Worm (Caenorhabditis elegans) whole organism, young adult: ENCODE results near the gene W02B12.16.

Experiments used
- B0019.2 ChIP-seq: fragments of 200-800 bp; sonication (Bioruptor generic); conservative IDR thresholded peaks from 2 replicates; pipeline ENCODE4 v1.3.6; 2022; ENCODE audit warnings: missing genetic modification reagents, missing genetic modification characterization, missing compliant biosample characterization
- B0336.3 ChIP-seq: fragments of 200-800 bp; sonication (Bioruptor generic); IDR thresholded peaks from 2 replicates; pipeline ENCODE4 v1.3.6; 2022; ENCODE audit warnings: missing genetic modification characterization, missing compliant biosample characterization
- D2030.7 ChIP-seq: fragments of 200-800 bp; sonication (Bioruptor generic); IDR thresholded peaks from 2 replicates; pipeline ENCODE4 v1.3.6; 2022; ENCODE audit warnings: missing genetic modification reagents, missing genetic modification characterization, missing compliant biosample characterization
- F10E7.11 ChIP-seq: sonication (generic microtip); optimal IDR thresholded peaks from 2 replicates; lab custom pipeline; 2017; ENCODE audit warnings: mild to moderate bottlenecking, missing genetic modification characterization, moderate library complexity, missing compliant biosample characterization
- F55B11.4 ChIP-seq: sonication (generic microtip); optimal IDR thresholded peaks from 2 replicates; lab custom pipeline; 2016; ENCODE audit warnings: missing compliant biosample characterization, missing genetic modification characterization, borderline replicate concordance; ENCODE audit not compliant: insufficient read depth
- T07F8.4 ChIP-seq: sonication (generic microtip); optimal IDR thresholded peaks from 2 replicates; lab custom pipeline; 2016; ENCODE audit warnings: mild to moderate bottlenecking, missing genetic modification characterization, moderate library complexity, missing compliant biosample characterization
- Y53F4B.3 ChIP-seq: fragments of 200-800 bp; sonication (Bioruptor generic); IDR thresholded peaks from 2 replicates; pipeline ENCODE4 v1.3.6; 2022; ENCODE audit warnings: missing genetic modification reagents, missing genetic modification characterization, missing compliant biosample characterization
- Y67H2A.10 ChIP-seq: fragments of 200-800 bp; sonication (Bioruptor generic); conservative IDR thresholded peaks from 2 replicates; pipeline ENCODE4 v1.3.6; 2022; ENCODE audit warnings: missing genetic modification reagents, missing genetic modification characterization, missing compliant biosample characterization
- Y79H2A.3 ChIP-seq: fragments of 200-800 bp; sonication (Bioruptor generic); conservative IDR thresholded peaks from 2 replicates; pipeline ENCODE4 v1.3.6; 2022; ENCODE audit warnings: missing genetic modification reagents, missing genetic modification characterization, missing compliant biosample characterization
- aptf-2 ChIP-seq: fragments of 200-800 bp; sonication (Bioruptor generic); conservative IDR thresholded peaks from 2 replicates; pipeline ENCODE4 v1.3.6; 2022; ENCODE audit warnings: missing genetic modification reagents, missing genetic modification characterization, missing compliant biosample characterization
- atf-7 ChIP-seq: sonication (generic microtip); optimal IDR thresholded peaks from 2 replicates; lab custom pipeline; 2017; ENCODE audit warnings: mild to moderate bottlenecking, missing genetic modification characterization, missing compliant biosample characterization
- attf-3 ChIP-seq: fragments of 200-800 bp; sonication (Bioruptor generic); conservative IDR thresholded peaks from 2 replicates; pipeline ENCODE4 v1.3.6; 2022; ENCODE audit warnings: missing genetic modification reagents, missing genetic modification characterization, missing compliant biosample characterization
- ceh-27 ChIP-seq: fragments of 200-800 bp; sonication (Bioruptor generic); optimal IDR thresholded peaks from 2 replicates; lab custom pipeline; 2018; ENCODE audit warnings: mild to moderate bottlenecking, missing genetic modification characterization, moderate library complexity, missing compliant biosample characterization
- ceh-58 ChIP-seq: fragments of 200-800 bp; sonication (Bioruptor generic); IDR thresholded peaks from 2 replicates; pipeline ENCODE4 v1.3.6; 2022; ENCODE audit warnings: missing genetic modification characterization, missing compliant biosample characterization
- ceh-79 ChIP-seq: sonication (generic microtip); optimal IDR thresholded peaks from 2 replicates; lab custom pipeline; 2017; ENCODE audit warnings: mild to moderate bottlenecking, missing genetic modification characterization, missing compliant biosample characterization
- chd-7 ChIP-seq: sonication (generic microtip); optimal IDR thresholded peaks from 2 replicates; lab custom pipeline; 2016; ENCODE audit warnings: mild to moderate bottlenecking, missing genetic modification characterization, moderate library complexity, missing compliant biosample characterization
- gei-17 ChIP-seq: fragments of 200-800 bp; sonication (Bioruptor generic); optimal IDR thresholded peaks from 2 replicates; lab custom pipeline; 2018; ENCODE audit warnings: mild to moderate bottlenecking, missing genetic modification characterization, missing compliant biosample characterization
- hlh-26 ChIP-seq: fragments of 200-800 bp; sonication (Bioruptor generic); conservative IDR thresholded peaks from 2 replicates; pipeline ENCODE4 v1.3.6; 2022; ENCODE audit warnings: missing genetic modification reagents, missing genetic modification characterization, missing compliant biosample characterization
- let-526 ChIP-seq: fragments of 200-800 bp; sonication (Bioruptor generic); IDR thresholded peaks from 2 replicates; pipeline ENCODE4 v1.3.6; 2022; ENCODE audit warnings: missing genetic modification reagents, missing genetic modification characterization, missing compliant biosample characterization
- lin-40 ChIP-seq: sonication (generic microtip); optimal IDR thresholded peaks from 2 replicates; lab custom pipeline; 2016; ENCODE audit warnings: missing genetic modification characterization, mild to moderate bottlenecking, missing compliant biosample characterization, missing genotype, missing genetic modification reagents
- lin-54 ChIP-seq: fragments of 200-800 bp; sonication (Bioruptor generic); optimal IDR thresholded peaks from 2 replicates; lab custom pipeline; 2018; ENCODE audit warnings: mild to moderate bottlenecking, missing genetic modification characterization, missing compliant biosample characterization
- lsl-1 ChIP-seq: fragments of 200-800 bp; sonication (Bioruptor generic); optimal IDR thresholded peaks from 2 replicates; lab custom pipeline; 2018; ENCODE audit warnings: mild to moderate bottlenecking, missing genetic modification characterization, moderate library complexity, missing compliant biosample characterization
- madf-3 ChIP-seq: fragments of 200-800 bp; sonication (Bioruptor generic); IDR thresholded peaks from 2 replicates; pipeline ENCODE4 v1.3.6; 2022; ENCODE audit warnings: missing genetic modification reagents, missing genetic modification characterization, missing compliant biosample characterization
- madf-8 ChIP-seq: fragments of 200-800 bp; sonication (Bioruptor generic); conservative IDR thresholded peaks from 2 replicates; pipeline ENCODE4 v1.3.6; 2022; ENCODE audit warnings: missing genetic modification reagents, missing genetic modification characterization, missing compliant biosample characterization
- nhr-80 ChIP-seq: sonication (generic microtip); optimal IDR thresholded peaks from 2 replicates; lab custom pipeline; 2016; ENCODE audit warnings: missing genetic modification characterization, missing compliant biosample characterization
- rcor-1 ChIP-seq: fragments of 200-800 bp; sonication (Bioruptor generic); IDR thresholded peaks from 2 replicates; pipeline ENCODE4 v1.3.6; 2022; ENCODE audit warnings: missing genetic modification reagents, missing genetic modification characterization, missing compliant biosample characterization
- rec-8 ChIP-seq, 2 experiments: sonication (generic microtip); optimal IDR thresholded peaks; 2 replicates each; lab custom pipeline; 2016; ENCODE audit warnings: mild to moderate bottlenecking in 2 of 2, missing genetic modification characterization in 2 of 2, missing genetic modification reagents in 2 of 2, missing genotype in 2 of 2, missing biosample characterization in 1 of 2, missing compliant biosample characterization in 1 of 2, moderate library complexity in 1 of 2
- tbp1 ChIP-seq: fragments of 200-800 bp; sonication (Bioruptor generic); optimal IDR thresholded peaks from 2 replicates; lab custom pipeline; 2018; ENCODE audit warnings: mild to moderate bottlenecking, missing genetic modification characterization, missing compliant biosample characterization
- unc-130 ChIP-seq: sonication (generic microtip); optimal IDR thresholded peaks from 2 replicates; lab custom pipeline; 2016; ENCODE audit warnings: missing genetic modification reagents, missing genetic modification characterization, missing compliant biosample characterization
- unc-62 ChIP-seq: fragments of 150-350 bp; optimal IDR thresholded peaks from 2 replicates; lab custom pipeline; 2014; ENCODE audit warnings: missing biosample characterization, missing genetic modification reagents, missing genetic modification characterization
- ztf-25 ChIP-seq: fragments of 200-800 bp; sonication (Bioruptor generic); IDR thresholded peaks from 2 replicates; pipeline ENCODE4 v1.3.6; 2022; ENCODE audit warnings: missing genetic modification reagents, missing genetic modification characterization, missing compliant biosample characterization

The W02B12.16 gene

ce11 chrII:11512921-11513320, 36.6 kb upstream of the W02B12.16 start:
- no peak for TF ChIP-seq madf-3 (GFP tag; lab: Robert Waterston, UW)
- TF ChIP-seq T07F8.4 (tag; lab: Kevin White, UChicago), result no peak
- TF ChIP-seq ceh-58 (GFP tag; lab: Robert Waterston, UW), result no peak
- no peak for TF ChIP-seq aptf-2 (GFP tag; lab: Robert Waterston, UW)
- TF ChIP-seq madf-8 (GFP tag; lab: Robert Waterston, UW), result no peak
- TF ChIP-seq ceh-27, result no peak
- no peak for TF ChIP-seq ceh-79 (tag; lab: Kevin White, UChicago)
- no peak for TF ChIP-seq ztf-25 (GFP tag; lab: Robert Waterston, UW)
- no peak for TF ChIP-seq nhr-80

ce11 chrII:11510373-11510772, 34.1 kb upstream of the W02B12.16 start, which contains the start of gene npr-41:
Gene npr-41, plus strand, starts transcription at chrII:11510673.
- no peak for TF ChIP-seq lin-40 (tag; lab: Kevin White, UChicago)
- no peak for TF ChIP-seq Y53F4B.3 (GFP tag; lab: Robert Waterston, UW)
- no peak for TF ChIP-seq let-526 (GFP tag; lab: Robert Waterston, UW)
- no peak for TF ChIP-seq hlh-26 (GFP tag; lab: Robert Waterston, UW)
- TF ChIP-seq B0336.3 (GFP tag; lab: Robert Waterston, UW), result no peak
- no peak for TF ChIP-seq attf-3
- no peak for TF ChIP-seq unc-62 (GFP tag; lab: Kevin White, UChicago)
- no peak for TF ChIP-seq F55B11.4 (tag; lab: Kevin White, UChicago)
- no peak for TF ChIP-seq madf-8 (GFP tag; lab: Robert Waterston, UW)
- no peak for TF ChIP-seq gei-17 (GFP tag; lab: Kevin White, UChicago)
- no peak for TF ChIP-seq unc-130
- no peak for TF ChIP-seq Y79H2A.3 (GFP tag; lab: Robert Waterston, UW)

ce11 chrII:11503761-11504160, 27.5 kb upstream of the W02B12.16 start:
- 0 out of 2 replicates have a peak, but pooled peaks have one; percentile 21 for TF ChIP-seq let-526 (GFP tag; lab: Robert Waterston, UW)
- TF ChIP-seq chd-7, result no peak

ce11 chrII:11501956-11502355, 25.6 kb upstream of the W02B12.16 start:
- TF ChIP-seq atf-7 (no peak), tbp1 (no peak), Y67H2A.10 (no peak), chd-7 (no peak), rcor-1 (GFP tag; lab: Robert Waterston, UW) (no peak), ceh-58 (GFP tag; lab: Robert Waterston, UW) (no peak)

ce11 chrII:11500198-11500597, 23.9 kb upstream of the W02B12.16 start, which contains the start of gene B0334.20:
Gene B0334.20, minus strand, starts transcription at chrII:11500459.
- TF ChIP-seq ceh-79 (tag; lab: Kevin White, UChicago) (no peak), nhr-80 (peak; percentile 9), D2030.7 (GFP tag; lab: Robert Waterston, UW) (no peak), Y79H2A.3 (GFP tag; lab: Robert Waterston, UW) (no peak), F10E7.11 (tag; lab: Kevin White, UChicago) (no peak), lsl-1 (GFP tag; lab: Kevin White, UChicago) (peak; percentile 5), B0019.2 (GFP tag; lab: Robert Waterston, UW) (no peak), lin-54 (GFP tag; lab: Kevin White, UChicago) (no peak), rec-8 (tag; optimal IDR thresholded peaks at IDR 0.05; lab: Kevin White, UChicago) (no peak), atf-7 (no peak)
